Fruit fly (Drosophila melanogaster) whole organism, pupa: ENCODE measurements around the gene Mad.
A peak's percentile ranks its signal among the peaks of the same experiment; 100 is the strongest.

Experiments
- CG13204 ChIP-seq: fragments of 200-800 bp; sonication (Bioruptor generic); optimal IDR thresholded peaks from 2 replicates; lab custom pipeline; 2018; ENCODE audit warnings: missing biosample characterization, mild to moderate bottlenecking, missing genetic modification characterization, moderate library complexity
- CG8159 ChIP-seq: fragments of 200-800 bp; sonication (Bioruptor generic); optimal IDR thresholded peaks from 3 replicates; lab custom pipeline; 2018; ENCODE audit warnings: missing biosample characterization, mild to moderate bottlenecking, missing genetic modification characterization, moderate library complexity
- Snoo ChIP-seq: fragments of 200-800 bp; sonication (Bioruptor generic); optimal IDR thresholded peaks from 3 replicates; lab custom pipeline; 2017; ENCODE audit warnings: missing biosample characterization, mild to moderate bottlenecking, missing genetic modification characterization, inconsistent platforms

DNA sequence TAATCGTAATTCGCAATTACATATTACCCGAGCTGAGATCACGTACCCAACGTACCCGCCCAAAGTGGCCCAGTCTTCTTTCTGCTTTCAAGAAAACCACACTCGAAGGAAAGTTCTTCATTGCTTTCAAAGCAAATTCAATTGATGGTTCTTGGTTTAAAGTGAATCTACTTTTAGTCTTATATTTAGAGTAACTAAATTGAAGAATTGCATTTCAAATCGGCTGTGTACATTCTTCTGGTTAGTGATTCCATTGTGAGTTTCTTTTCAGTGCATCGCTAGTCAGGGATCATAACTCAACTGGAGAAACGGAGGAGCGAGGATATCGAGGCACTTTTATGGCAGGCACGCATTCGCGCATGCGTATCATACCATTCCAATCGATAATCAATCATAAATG is 7.8 kb downstream of the Mad start:
- TF ChIP-seq CG8159 (tag; lab: Kevin White, UChicago) (peak; percentile 22), CG13204 (GFP tag; lab: Kevin White, UChicago) (no peak), Snoo (tag; lab: Kevin White, UChicago) (no peak)
